Worm (Caenorhabditis elegans): ENCODE measurements around the gene C08F11.12.

Gene C08F11.12

DNA sequence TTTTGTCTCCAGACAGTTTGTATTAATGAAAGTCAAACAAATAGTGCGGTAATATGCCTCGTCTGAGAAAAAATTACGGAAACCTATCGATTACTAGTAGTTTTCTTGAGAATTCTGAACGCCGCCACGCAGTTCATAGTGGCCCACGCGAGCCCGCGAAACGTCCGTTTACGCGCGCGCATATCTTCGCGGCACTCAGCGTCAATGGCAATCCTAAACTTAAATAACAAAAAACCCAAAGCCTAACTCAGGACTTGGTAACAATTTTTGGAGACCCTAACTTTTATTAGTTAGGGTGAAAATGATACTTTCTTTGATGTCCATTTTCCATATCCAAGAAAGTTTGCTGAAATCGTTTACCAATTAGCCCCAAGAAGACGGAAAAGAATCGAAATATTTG, 49.9 kb downstream of the C08F11.12 start:
- no peak for TF ChIP-seq ceh-48 (tag; optimal IDR thresholded peaks at IDR 0.05)
